Worm (Caenorhabditis elegans): ENCODE results near the gene C13B9.2.

The C13B9.2 gene

ce11 chrIII:6639028-6639427 lies 19.0 kb downstream of the C13B9.2 start:
- TF ChIP-seq hlh-1 (tag; optimal IDR thresholded peaks at IDR 0.05) = peak; percentile 75
- TF ChIP-seq ceh-39 (tag; optimal IDR thresholded peaks at IDR 0.05) = no peak
- TF ChIP-seq unc-120 (tag; optimal IDR thresholded peaks at IDR 0.05; ENCODE audit: poor library complexity, severe bottlenecking) = no peak
- peak; percentile 50 for TF ChIP-seq unc-62 (GFP tag; optimal IDR thresholded peaks at IDR 0.05)

- TF ChIP-seq bed-3 (GFP tag; optimal IDR thresholded peaks at IDR 0.05) (no peak), elt-1 (tag; optimal IDR thresholded peaks at IDR 0.05; ENCODE audit: borderline replicate concordance, insufficient read depth) (no peak), hlh-1 (tag; optimal IDR thresholded peaks at IDR 0.05) (no peak), flh-1 (GFP tag; optimal IDR thresholded peaks at IDR 0.05) (no peak), mab-5 (tag; optimal IDR thresholded peaks at IDR 0.05) (no peak), mls-2 (tag; optimal IDR thresholded peaks at IDR 0.05) (no peak), elt-3 (tag; optimal IDR thresholded peaks at IDR 0.05) (no peak), ces-1 (GFP tag; optimal IDR thresholded peaks at IDR 0.05) (peak; percentile 79)
Measured at ce11 chrIII:6645305-6645704, 25.3 kb downstream of the C13B9.2 start.

- no peak for TF ChIP-seq mls-2 (tag; optimal IDR thresholded peaks at IDR 0.05)
- TF ChIP-seq ces-1 (GFP tag; optimal IDR thresholded peaks at IDR 0.05) = peak; percentile 75
Measured at ce11 chrIII:6646898-6647297, 26.8 kb downstream of the C13B9.2 start.

- no peak for TF ChIP-seq hlh-1 (tag; optimal IDR thresholded peaks at IDR 0.05)
- TF ChIP-seq ces-1 (GFP tag; optimal IDR thresholded peaks at IDR 0.05) = peak; percentile 83
Measured at ce11 chrIII:6647568-6647967, 27.5 kb downstream of the C13B9.2 start.

- TF ChIP-seq drap-1 (GFP tag; optimal IDR thresholded peaks at IDR 0.05) (no peak), mep-1 (tag; optimal IDR thresholded peaks at IDR 0.05) (no peak), hlh-1 (tag; optimal IDR thresholded peaks at IDR 0.05) (no peak), ham-2 (GFP tag; optimal IDR thresholded peaks at IDR 0.05) (no peak), nhr-76 (tag; optimal IDR thresholded peaks at IDR 0.05) (no peak), elt-3 (tag; optimal IDR thresholded peaks at IDR 0.05) (no peak), ztf-11 (tag; optimal IDR thresholded peaks at IDR 0.05) (no peak), nhr-28 (tag; optimal IDR thresholded peaks at IDR 0.05) (no peak), zip-8 (tag; optimal IDR thresholded peaks at IDR 0.05) (no peak), elt-1 (tag; optimal IDR thresholded peaks at IDR 0.05; ENCODE audit: borderline replicate concordance, insufficient read depth) (no peak), sem-2 (GFP tag; optimal IDR thresholded peaks at IDR 0.05) (no peak), flh-1 (GFP tag; optimal IDR thresholded peaks at IDR 0.05) (no peak), unc-39 (tag; optimal IDR thresholded peaks at IDR 0.05) (no peak), mab-5 (tag; optimal IDR thresholded peaks at IDR 0.05) (no peak)
Measured at ce11 chrIII:6651983-6652382, 31.9 kb downstream of the C13B9.2 start, which contains the start of gene pdfr-1. Gene pdfr-1, minus strand, starts transcription at chrIII:6652083.

DNA sequence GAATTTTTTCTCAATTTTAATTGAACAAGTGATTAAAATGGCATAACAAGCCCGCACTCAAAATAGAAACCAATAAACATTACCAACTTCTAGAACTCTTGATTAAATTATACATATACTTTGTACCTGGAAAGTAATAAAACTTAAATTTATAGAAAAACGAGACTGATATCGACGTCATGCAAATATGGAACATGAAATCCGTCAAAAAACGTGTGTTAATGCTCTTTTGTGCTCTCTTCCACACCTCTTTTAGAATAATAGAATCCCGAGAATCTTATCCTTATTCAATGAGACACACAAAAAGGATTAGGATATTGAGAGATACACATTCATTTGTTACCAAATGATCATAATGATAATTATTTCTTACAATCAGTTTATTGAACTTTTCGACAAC lies 33.9 kb downstream of the C13B9.2 start:
- TF ChIP-seq sptf-1 (tag; optimal IDR thresholded peaks at IDR 0.05) (no peak), ceh-43 (GFP tag; optimal IDR thresholded peaks at IDR 0.05) (no peak), pha-4 (tag; optimal IDR thresholded peaks at IDR 0.05) (no peak), zip-8 (tag; optimal IDR thresholded peaks at IDR 0.05) (no peak), drap-1 (GFP tag; optimal IDR thresholded peaks at IDR 0.05) (no peak), hlh-1 (tag; optimal IDR thresholded peaks at IDR 0.05) (no peak), ces-1 (GFP tag; optimal IDR thresholded peaks at IDR 0.05) (no peak), unc-39 (tag; optimal IDR thresholded peaks at IDR 0.05) (no peak)

DNA sequence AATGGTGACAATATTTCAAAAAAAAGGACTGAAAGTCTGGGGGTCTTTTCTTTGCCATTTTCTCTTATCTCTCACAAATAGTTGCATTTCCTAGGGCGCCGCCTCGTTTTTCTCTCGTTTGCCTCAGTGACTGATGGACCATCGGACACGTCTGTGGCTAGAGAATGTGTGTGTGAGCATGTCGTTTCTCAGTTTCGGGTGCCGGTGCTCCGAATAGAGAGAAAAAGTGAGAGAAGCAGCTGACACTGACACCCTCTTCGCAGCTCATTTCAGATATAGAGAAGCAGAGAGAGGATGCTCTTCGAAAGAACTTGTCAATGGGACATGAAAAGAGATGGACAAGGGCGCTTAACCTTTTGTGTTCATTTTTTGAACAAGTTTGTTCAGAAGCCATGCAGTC lies 35.8 kb downstream of the C13B9.2 start:
- TF ChIP-seq lin-13 (tag; optimal IDR thresholded peaks at IDR 0.05) (no peak), ztf-11 (tag; optimal IDR thresholded peaks at IDR 0.05) (no peak), bed-3 (GFP tag; optimal IDR thresholded peaks at IDR 0.05) (no peak), zip-8 (tag; optimal IDR thresholded peaks at IDR 0.05) (no peak), nhr-28 (tag; optimal IDR thresholded peaks at IDR 0.05) (no peak), unc-62 (GFP tag; optimal IDR thresholded peaks at IDR 0.05) (peak; percentile 66), sem-2 (GFP tag; optimal IDR thresholded peaks at IDR 0.05) (no peak), M03D4.4 (tag; optimal IDR thresholded peaks at IDR 0.05) (no peak), hlh-1 (tag; optimal IDR thresholded peaks at IDR 0.05) (peak; percentile 87), nhr-2 (tag; optimal IDR thresholded peaks at IDR 0.05) (no peak), lsy-2 (tag; optimal IDR thresholded peaks at IDR 0.05) (no peak), lin-32 (GFP tag; optimal IDR thresholded peaks at IDR 0.05) (no peak), ceh-83 (GFP tag; optimal IDR thresholded peaks at IDR 0.05) (no peak), nhr-237 (tag; optimal IDR thresholded peaks at IDR 0.05) (no peak), elt-1 (tag; optimal IDR thresholded peaks at IDR 0.05; ENCODE audit: borderline replicate concordance, insufficient read depth) (no peak), unc-120 (tag; optimal IDR thresholded peaks at IDR 0.05; ENCODE audit: poor library complexity, severe bottlenecking) (peak; percentile 73), ham-2 (GFP tag; optimal IDR thresholded peaks at IDR 0.05) (no peak), nhr-12 (tag; optimal IDR thresholded peaks at IDR 0.05) (no peak), mep-1 (tag; optimal IDR thresholded peaks at IDR 0.05) (no peak), elt-3 (tag; optimal IDR thresholded peaks at IDR 0.05) (no peak), nhr-76 (tag; optimal IDR thresholded peaks at IDR 0.05) (no peak), ceh-39 (tag; optimal IDR thresholded peaks at IDR 0.05) (no peak), ces-1 (GFP tag; optimal IDR thresholded peaks at IDR 0.05) (peak; percentile 27), mab-5 (tag; optimal IDR thresholded peaks at IDR 0.05) (no peak), blmp-1 (tag; optimal IDR thresholded peaks at IDR 0.05) (no peak), drap-1 (GFP tag; optimal IDR thresholded peaks at IDR 0.05) (no peak)

Measured in whole organism, mixed stage, embryonic.